Worm (Caenorhabditis elegans) whole organism, mixed stage, embryonic: ENCODE results near the gene D2062.13.

Experiments used
- ceh-39 ChIP-seq: fragments of 150-350 bp; optimal IDR thresholded peaks from 2 replicates; lab custom pipeline; 2014; ENCODE audit warnings: missing biosample characterization, missing genetic modification characterization
- ceh-83 ChIP-seq: fragments of 200-800 bp; sonication (Bioruptor generic); optimal IDR thresholded peaks from 2 replicates; lab custom pipeline; 2018; ENCODE audit warnings: mild to moderate bottlenecking, missing genetic modification characterization, missing compliant biosample characterization
- ces-1 ChIP-seq: fragments of 150-350 bp; optimal IDR thresholded peaks from 2 replicates; lab custom pipeline; 2014; ENCODE audit warnings: missing biosample characterization, missing genetic modification reagents, missing genetic modification characterization
- elt-3 ChIP-seq: fragments of 150-350 bp; optimal IDR thresholded peaks from 2 replicates; lab custom pipeline; 2014; ENCODE audit warnings: missing biosample characterization, missing genetic modification characterization
- lin-13 ChIP-seq: fragments of 150-350 bp; optimal IDR thresholded peaks from 2 replicates; lab custom pipeline; 2014; ENCODE audit warnings: missing biosample characterization, missing genetic modification characterization
- mep-1 ChIP-seq: fragments of 150-350 bp; optimal IDR thresholded peaks from 2 replicates; lab custom pipeline; 2017; ENCODE audit warnings: missing biosample characterization, missing genetic modification reagents, missing genetic modification characterization, inconsistent platforms
- nhr-12 ChIP-seq: fragments of 150-350 bp; optimal IDR thresholded peaks from 2 replicates; lab custom pipeline; 2014; ENCODE audit warnings: missing biosample characterization, missing genetic modification characterization
- nhr-237 ChIP-seq: fragments of 150-350 bp; optimal IDR thresholded peaks from 2 replicates; lab custom pipeline; 2014; ENCODE audit warnings: missing biosample characterization, missing genetic modification characterization
- nhr-28 ChIP-seq: fragments of 150-350 bp; optimal IDR thresholded peaks from 2 replicates; lab custom pipeline; 2014; ENCODE audit warnings: missing biosample characterization, missing genetic modification characterization
- unc-62 ChIP-seq: fragments of 150-350 bp; optimal IDR thresholded peaks from 2 replicates; lab custom pipeline; 2014; ENCODE audit warnings: missing biosample characterization, missing genetic modification reagents, missing genetic modification characterization
- zip-8 ChIP-seq: fragments of 150-350 bp; optimal IDR thresholded peaks from 2 replicates; lab custom pipeline; 2014; ENCODE audit warnings: missing biosample characterization, missing genetic modification characterization

DNA sequence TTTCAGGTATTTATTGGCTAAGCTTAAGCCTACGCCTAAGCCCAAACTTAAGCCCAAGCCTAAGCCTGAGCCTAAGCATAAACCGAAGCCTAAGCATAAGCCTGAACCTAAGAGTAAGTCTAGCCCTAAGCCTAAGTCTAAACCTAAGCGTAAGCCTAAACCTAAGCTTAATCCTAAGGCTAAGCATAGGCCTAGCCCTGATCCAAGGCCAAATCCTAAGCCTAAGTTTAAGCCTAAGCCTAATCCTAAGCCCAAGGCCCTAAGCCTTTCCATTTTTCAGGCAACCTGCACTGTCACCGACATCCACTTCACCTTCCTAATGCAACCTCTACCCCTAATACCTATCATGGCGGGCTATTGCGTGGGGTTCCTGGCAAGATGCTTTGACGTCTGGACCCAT, 1.4 kb upstream of the D2062.13 start:
- TF ChIP-seq nhr-12 (tag; lab: Kevin White, UChicago): no peak
- no peak for TF ChIP-seq nhr-237
- no peak for TF ChIP-seq unc-62 (GFP tag; lab: Kevin White, UChicago)
- TF ChIP-seq zip-8 (tag; lab: Kevin White, UChicago): no peak
- no peak for TF ChIP-seq elt-3 (tag; lab: Kevin White, UChicago)
- TF ChIP-seq nhr-28 (tag; lab: Kevin White, UChicago): no peak
- no peak for TF ChIP-seq ces-1 (GFP tag; lab: Kevin White, UChicago)
- TF ChIP-seq mep-1 (tag; lab: Kevin White, UChicago): no peak
- no peak for TF ChIP-seq ceh-83 (GFP tag; lab: Kevin White, UChicago)
- no peak for TF ChIP-seq ceh-39 (tag; lab: Kevin White, UChicago)
- TF ChIP-seq lin-13 (tag; lab: Kevin White, UChicago): no peak
